Worm (Caenorhabditis elegans): Measurements from ENCODE around the gene ndc-80.

The ndc-80 gene

ce11 chrIV:10060795-10061194, 25.1 kb upstream of the ndc-80 start:
- no peak for TF ChIP-seq snpc-4 (tag; optimal IDR thresholded peaks at IDR 0.05)
- no peak for TF ChIP-seq ztf-11 (tag; optimal IDR thresholded peaks at IDR 0.05)
- no peak for TF ChIP-seq pax-3 (tag; optimal IDR thresholded peaks at IDR 0.05)
- TF ChIP-seq unc-98 (GFP tag; IDR thresholded peaks at IDR 0.05) = no peak
- TF ChIP-seq swsn-7 (tag; optimal IDR thresholded peaks at IDR 0.05) = no peak
- TF ChIP-seq elt-2 (tag; optimal IDR thresholded peaks at IDR 0.05) = peak; percentile 53
- TF ChIP-seq nhr-28 (tag; optimal IDR thresholded peaks at IDR 0.05) = no peak
- TF ChIP-seq lin-14 (GFP tag; optimal IDR thresholded peaks at IDR 0.05) = no peak

- TF ChIP-seq ama-1 (optimal IDR thresholded peaks at IDR 0.05) (no peak), unc-130 (tag; optimal IDR thresholded peaks at IDR 0.05) (no peak), ceh-8 (GFP tag; optimal IDR thresholded peaks at IDR 0.05) (no peak), unc-30 (tag; optimal IDR thresholded peaks at IDR 0.05) (no peak), hlh-4 (tag; optimal IDR thresholded peaks at IDR 0.05) (no peak), mdl-1 (tag; optimal IDR thresholded peaks at IDR 0.05) (no peak), pag-3 (tag; optimal IDR thresholded peaks at IDR 0.05; ENCODE audit: borderline replicate concordance, insufficient read depth) (no peak), xbp-1 (tag; optimal IDR thresholded peaks at IDR 0.05) (no peak), Y116A8C.19 (tag; optimal IDR thresholded peaks at IDR 0.05; ENCODE audit: borderline replicate concordance) (no peak), aha-1 (tag; optimal IDR thresholded peaks at IDR 0.05) (no peak), ets-5 (GFP tag; IDR thresholded peaks at IDR 0.05) (no peak), nhr-20 (tag; optimal IDR thresholded peaks at IDR 0.05) (no peak), nhr-76 (tag; optimal IDR thresholded peaks at IDR 0.05) (no peak), fkh-8 (tag; optimal IDR thresholded peaks at IDR 0.05) (peak; percentile 56), unc-86 (tag; optimal IDR thresholded peaks at IDR 0.05) (peak; percentile 15), unc-98 (GFP tag; IDR thresholded peaks at IDR 0.05) (no peak), mef-2 (tag; optimal IDR thresholded peaks at IDR 0.05) (no peak), swsn-7 (tag; optimal IDR thresholded peaks at IDR 0.05) (peak; percentile 20), lin-14 (GFP tag; optimal IDR thresholded peaks at IDR 0.05) (peak; percentile 80), fkh-10 (GFP tag; optimal IDR thresholded peaks at IDR 0.05) (peak; percentile 16), nhr-85 (tag) (no peak), dpl-1 (GFP tag; optimal IDR thresholded peaks at IDR 0.05) (peak in 1 of 3 experiments; percentile 20), ces-1 (GFP tag; optimal IDR thresholded peaks at IDR 0.05) (no peak), sup-37 (GFP tag; optimal IDR thresholded peaks at IDR 0.05) (no peak), ztf-4 (tag; optimal IDR thresholded peaks at IDR 0.05) (no peak), tlp-1 (tag; optimal IDR thresholded peaks at IDR 0.05) (no peak), vab-15 (tag; optimal IDR thresholded peaks at IDR 0.05) (no peak), lsy-2 (tag; optimal IDR thresholded peaks at IDR 0.05) (peak in 1 of 2 experiments; percentile 28), efl-3 (GFP tag; optimal IDR thresholded peaks at IDR 0.05) (no peak), jun-1 (tag; optimal IDR thresholded peaks at IDR 0.05) (no peak), snpc-4 (tag; optimal IDR thresholded peaks at IDR 0.05) (no peak), irx-1 (tag; optimal IDR thresholded peaks at IDR 0.05) (no peak), lin-35 (GFP tag; optimal IDR thresholded peaks at IDR 0.05) (peak in 1 of 2 experiments; percentile 11), egl-13 (tag; optimal IDR thresholded peaks at IDR 0.05) (peak; percentile 7), nhr-47 (tag; optimal IDR thresholded peaks at IDR 0.05) (peak; percentile 15), zip-4 (GFP tag; optimal IDR thresholded peaks at IDR 0.05) (no peak), blmp-1 (tag; optimal IDR thresholded peaks at IDR 0.05) (no peak), tbx-2 (tag; optimal IDR thresholded peaks at IDR 0.05) (peak; percentile 7), sox-4 (tag; optimal IDR thresholded peaks at IDR 0.05) (no peak), ceh-82 (tag; optimal IDR thresholded peaks at IDR 0.05) (peak in 1 of 3 experiments; percentile 56), mab-9 (GFP tag; IDR thresholded peaks at IDR 0.05) (no peak), efl-1 (optimal IDR thresholded peaks at IDR 0.05) (peak in 1 of 2 experiments; percentile 5), efl-1 (GFP tag; optimal IDR thresholded peaks at IDR 0.05 in 1 of 2) (peak in 1 of 2 experiments; percentile 82), nhr-71 (tag; optimal IDR thresholded peaks at IDR 0.05) (peak; percentile 51), ztf-11 (tag; optimal IDR thresholded peaks at IDR 0.05) (no peak)
Measured at ce11 chrIV:10062728-10063127, 23.2 kb upstream of the ndc-80 start, which contains the start of gene ipla-7. Gene ipla-7, minus strand, starts transcription at chrIV:10062849.
